Fruit fly (Drosophila melanogaster) whole organism, embryonic: ENCODE measurements around the gene crc.

Source experiments
- Abd-B ChIP-seq: fragments of 200-800 bp; sonication (Bioruptor generic); optimal IDR thresholded peaks from 2 replicates; lab custom pipeline; 2018; ENCODE audit warnings: missing biosample characterization, mild to moderate bottlenecking, missing genetic modification characterization, moderate library complexity
- Adf1 ChIP-seq: fragments of 200-800 bp; sonication (Bioruptor generic); IDR thresholded peaks from 2 replicates; pipeline ENCODE4 v1.3.6; 2022; ENCODE audit warnings: missing biosample characterization, missing genetic modification characterization
- B-H1 ChIP-seq: fragments of 200-800 bp; sonication (Bioruptor generic); IDR thresholded peaks from 3 replicates; pipeline ENCODE4 v1.3.6; 2022; ENCODE audit warnings: missing biosample characterization, missing genetic modification characterization
- CG10147 ChIP-seq: fragments of 200-800 bp; sonication (Bioruptor generic); optimal IDR thresholded peaks from 2 replicates; lab custom pipeline; 2019; ENCODE audit warnings: missing biosample characterization, mild to moderate bottlenecking, missing genetic modification characterization, moderate library complexity
- CG11093 ChIP-seq: fragments of 200-800 bp; sonication (Bioruptor generic); IDR thresholded peaks from 3 replicates; pipeline ENCODE4 v1.3.6; 2022; ENCODE audit warnings: missing biosample characterization, missing genetic modification characterization
- CG11504 ChIP-seq: fragments of 200-800 bp; sonication (Bioruptor generic); optimal IDR thresholded peaks from 3 replicates; lab custom pipeline; 2019; ENCODE audit warnings: missing biosample characterization, mild to moderate bottlenecking, missing genetic modification characterization, moderate library complexity
- CG12155 ChIP-seq: fragments of 200-800 bp; sonication (Bioruptor generic); optimal IDR thresholded peaks from 3 replicates; lab custom pipeline; 2016; ENCODE audit warnings: missing biosample characterization, missing genetic modification characterization
- CG12744 ChIP-seq: fragments of 200-800 bp; sonication (Bioruptor generic); optimal IDR thresholded peaks from 2 replicates; lab custom pipeline; 2016; ENCODE audit warnings: missing biosample characterization, missing genetic modification characterization
- CG12769 ChIP-seq: fragments of 200-800 bp; sonication (Bioruptor generic); optimal IDR thresholded peaks from 2 replicates; lab custom pipeline; 2019; ENCODE audit warnings: missing biosample characterization, mild to moderate bottlenecking, missing genetic modification characterization, moderate library complexity
- CG13287 ChIP-seq: fragments of 200-800 bp; sonication (Bioruptor generic); IDR thresholded peaks from 2 replicates; pipeline ENCODE4 v1.3.6; 2022; ENCODE audit warnings: missing biosample characterization, missing genetic modification characterization; ENCODE audit not compliant: partially characterized antibody
- CG14050 ChIP-seq: fragments of 200-800 bp; sonication (Bioruptor generic); IDR thresholded peaks from 3 replicates; pipeline ENCODE4 v1.3.6; 2022; ENCODE audit warnings: missing biosample characterization, missing genetic modification characterization
- CG15073 ChIP-seq: fragments of 200-800 bp; sonication (Bioruptor generic); optimal IDR thresholded peaks from 2 replicates; lab custom pipeline; 2016; ENCODE audit warnings: missing biosample characterization, missing genetic modification characterization
- CG15479 ChIP-seq: fragments of 200-800 bp; sonication (Bioruptor generic); optimal IDR thresholded peaks from 3 replicates; lab custom pipeline; 2019; ENCODE audit warnings: missing biosample characterization, mild to moderate bottlenecking, missing genetic modification characterization, moderate library complexity
- CG15696 ChIP-seq: fragments of 200-800 bp; sonication (Bioruptor generic); optimal IDR thresholded peaks from 2 replicates; lab custom pipeline; 2019; ENCODE audit warnings: missing biosample characterization, mild to moderate bottlenecking, missing genetic modification characterization, moderate library complexity
- CG1647 ChIP-seq: fragments of 200-800 bp; sonication (Bioruptor generic); optimal IDR thresholded peaks from 3 replicates; lab custom pipeline; 2016; ENCODE audit warnings: missing biosample characterization, missing genetic modification characterization
- CG16813 ChIP-seq: fragments of 200-800 bp; sonication (Bioruptor generic); IDR thresholded peaks from 3 replicates; pipeline ENCODE4 v1.3.6; 2022; ENCODE audit warnings: missing biosample characterization, missing genetic modification characterization; ENCODE audit not compliant: partially characterized antibody
- CG17186 ChIP-seq: fragments of 200-800 bp; sonication (Bioruptor generic); optimal IDR thresholded peaks from 3 replicates; lab custom pipeline; 2017; ENCODE audit warnings: missing biosample characterization, missing genetic modification reagents, missing genetic modification characterization
- CG17359 ChIP-seq: fragments of 200-800 bp; sonication (Bioruptor generic); optimal IDR thresholded peaks from 3 replicates; lab custom pipeline; 2018; ENCODE audit warnings: missing biosample characterization, mild to moderate bottlenecking, missing genetic modification characterization, moderate library complexity
- CG2116 ChIP-seq: fragments of 200-800 bp; sonication (Bioruptor generic); optimal IDR thresholded peaks from 3 replicates; lab custom pipeline; 2018; ENCODE audit warnings: missing biosample characterization, mild to moderate bottlenecking, missing genetic modification characterization
- CG3281 ChIP-seq: fragments of 200-800 bp; sonication (Bioruptor generic); optimal IDR thresholded peaks from 3 replicates; lab custom pipeline; 2017; ENCODE audit warnings: missing biosample characterization, mild to moderate bottlenecking, missing genetic modification characterization
- CG3995 ChIP-seq: fragments of 200-800 bp; sonication (Bioruptor generic); optimal IDR thresholded peaks from 3 replicates; lab custom pipeline; 2016; ENCODE audit warnings: missing biosample characterization, missing genetic modification characterization
- CG7987 ChIP-seq: fragments of 200-800 bp; sonication (Bioruptor generic); optimal IDR thresholded peaks from 2 replicates; lab custom pipeline; 2018; ENCODE audit warnings: missing biosample characterization, mild to moderate bottlenecking, missing genetic modification characterization, moderate library complexity
- CG8089 ChIP-seq: fragments of 200-800 bp; sonication (Bioruptor generic); optimal IDR thresholded peaks from 3 replicates; lab custom pipeline; 2016; ENCODE audit warnings: missing biosample characterization, missing genetic modification characterization
- CG8290 ChIP-seq, 3 experiments: fragments of 200-800 bp; sonication (Bioruptor generic); optimal IDR thresholded peaks; 2 replicates each; lab custom pipeline; 2016 to 2019; ENCODE audit warnings: missing biosample characterization in 3 of 3, missing genetic modification characterization in 3 of 3, mild to moderate bottlenecking in 2 of 3, moderate library complexity in 1 of 3
- Dad ChIP-seq: fragments of 200-800 bp; sonication (Bioruptor generic); optimal IDR thresholded peaks from 3 replicates; lab custom pipeline; 2016; ENCODE audit warnings: missing biosample characterization, missing genetic modification characterization
- Dll ChIP-seq: fragments of 200-800 bp; sonication (Bioruptor generic); IDR thresholded peaks from 4 replicates; pipeline ENCODE4 v1.3.6; 2022; ENCODE audit warnings: missing biosample characterization, missing genetic modification characterization; ENCODE audit not compliant: partially characterized antibody
- Elba2 ChIP-seq: fragments of 200-800 bp; sonication (Bioruptor generic); optimal IDR thresholded peaks from 3 replicates; lab custom pipeline; 2016; ENCODE audit warnings: missing biosample characterization, missing genetic modification characterization
- Gug ChIP-seq: fragments of 200-800 bp; sonication (Bioruptor generic); IDR thresholded peaks from 4 replicates; pipeline ENCODE4 v1.3.6; 2022; ENCODE audit warnings: missing biosample characterization, missing genetic modification characterization
- Lhr ChIP-seq: fragments of 200-800 bp; sonication (Bioruptor generic); optimal IDR thresholded peaks from 3 replicates; lab custom pipeline; 2017; ENCODE audit warnings: mild to moderate bottlenecking, missing biosample characterization, missing genetic modification reagents, missing genetic modification characterization
- MESR4 ChIP-seq: fragments of 200-800 bp; sonication (Bioruptor generic); optimal IDR thresholded peaks from 2 replicates; lab custom pipeline; 2018; ENCODE audit warnings: missing biosample characterization, mild to moderate bottlenecking, missing genetic modification characterization, moderate library complexity
- MTF-1 ChIP-seq: fragments of 200-800 bp; sonication (Bioruptor generic); optimal IDR thresholded peaks from 2 replicates; lab custom pipeline; 2018; ENCODE audit warnings: missing biosample characterization, mild to moderate bottlenecking, missing genetic modification characterization, borderline replicate concordance
- Nf-YA ChIP-seq: fragments of 200-800 bp; sonication (Bioruptor generic); IDR thresholded peaks from 2 replicates; pipeline ENCODE4 v1.3.6; 2022; ENCODE audit warnings: missing biosample characterization, missing genetic modification characterization
- ato ChIP-seq: fragments of 200-800 bp; sonication (Bioruptor generic); IDR thresholded peaks from 2 replicates; pipeline ENCODE4 v1.3.6; 2022; ENCODE audit warnings: missing biosample characterization, missing genetic modification characterization; ENCODE audit not compliant: partially characterized antibody
- dm ChIP-seq: fragments of 200-800 bp; sonication (Bioruptor generic); optimal IDR thresholded peaks from 3 replicates; lab custom pipeline; 2016; ENCODE audit warnings: missing biosample characterization, missing genetic modification characterization
- fd96Cb ChIP-seq: fragments of 200-800 bp; sonication (Bioruptor generic); optimal IDR thresholded peaks from 2 replicates; lab custom pipeline; 2018; ENCODE audit warnings: missing biosample characterization, mild to moderate bottlenecking, missing genetic modification characterization, moderate library complexity
- gem ChIP-seq: fragments of 200-800 bp; sonication (Bioruptor generic); optimal IDR thresholded peaks from 2 replicates; lab custom pipeline; 2019; ENCODE audit warnings: missing biosample characterization, mild to moderate bottlenecking, missing genetic modification characterization, moderate library complexity
- grau ChIP-seq: fragments of 200-800 bp; optimal IDR thresholded peaks from 3 replicates; lab custom pipeline; 2019; ENCODE audit warnings: missing biosample characterization, mild to moderate bottlenecking, missing genetic modification characterization, moderate library complexity
- gsb ChIP-seq: fragments of 200-800 bp; sonication (Bioruptor generic); IDR thresholded peaks from 2 replicates; pipeline ENCODE4 v1.3.6; 2022; ENCODE audit warnings: missing biosample characterization, missing genetic modification characterization
- ind ChIP-seq: fragments of 200-800 bp; sonication (Bioruptor generic); optimal IDR thresholded peaks from 3 replicates; lab custom pipeline; 2016; ENCODE audit warnings: missing biosample characterization, missing genetic modification characterization
- klu ChIP-seq: fragments of 200-800 bp; sonication (Bioruptor generic); IDR thresholded peaks from 2 replicates; pipeline ENCODE4 v1.3.6; 2022; ENCODE audit warnings: missing biosample characterization, missing genetic modification characterization
- lilli ChIP-seq: fragments of 200-800 bp; sonication (Bioruptor generic); optimal IDR thresholded peaks from 3 replicates; lab custom pipeline; 2016; ENCODE audit warnings: missing biosample characterization, missing genetic modification characterization
- lmd ChIP-seq: fragments of 200-800 bp; sonication (Bioruptor generic); IDR thresholded peaks from 2 replicates; pipeline ENCODE4 v1.3.6; 2022; ENCODE audit warnings: missing biosample characterization, missing genetic modification characterization
- lov ChIP-seq, 2 experiments: fragments of 200-800 bp in 1 of 2; fragments of >200 bp in 1 of 2; sonication (Bioruptor generic) in 1 of 2; IDR thresholded peaks in 1 of 2; optimal IDR thresholded peaks in 1 of 2; 2 replicates in 1 of 2; 3 replicates in 1 of 2; pipeline versions ENCODE4 v1.3.6 to Lab custom; 2017 to 2022; ENCODE audit warnings: missing biosample characterization in 1 of 2, missing genetic modification characterization in 1 of 2
- pb ChIP-seq: fragments of 200-800 bp; sonication (Bioruptor generic); optimal IDR thresholded peaks from 3 replicates; lab custom pipeline; 2016; ENCODE audit warnings: missing biosample characterization, missing genetic modification characterization
- pfk ChIP-seq: fragments of 200-800 bp; sonication (Bioruptor generic); optimal IDR thresholded peaks from 2 replicates; lab custom pipeline; 2018; ENCODE audit warnings: missing biosample characterization, mild to moderate bottlenecking, missing genetic modification characterization, moderate library complexity
- scrt ChIP-seq: fragments of 200-800 bp; sonication (Bioruptor generic); optimal IDR thresholded peaks from 2 replicates; lab custom pipeline; 2018; ENCODE audit warnings: missing biosample characterization, mild to moderate bottlenecking, missing genetic modification characterization, moderate library complexity
- sim ChIP-seq: fragments of 200-800 bp; sonication (Bioruptor generic); IDR thresholded peaks from 2 replicates; pipeline ENCODE4 v1.3.6; 2022; ENCODE audit warnings: missing biosample characterization, missing genetic modification characterization
- wdn ChIP-seq: fragments of 200-800 bp; sonication (Bioruptor generic); IDR thresholded peaks from 2 replicates; pipeline ENCODE4 v1.3.6; 2022; ENCODE audit warnings: missing biosample characterization, missing genetic modification characterization

crc gene

DNA sequence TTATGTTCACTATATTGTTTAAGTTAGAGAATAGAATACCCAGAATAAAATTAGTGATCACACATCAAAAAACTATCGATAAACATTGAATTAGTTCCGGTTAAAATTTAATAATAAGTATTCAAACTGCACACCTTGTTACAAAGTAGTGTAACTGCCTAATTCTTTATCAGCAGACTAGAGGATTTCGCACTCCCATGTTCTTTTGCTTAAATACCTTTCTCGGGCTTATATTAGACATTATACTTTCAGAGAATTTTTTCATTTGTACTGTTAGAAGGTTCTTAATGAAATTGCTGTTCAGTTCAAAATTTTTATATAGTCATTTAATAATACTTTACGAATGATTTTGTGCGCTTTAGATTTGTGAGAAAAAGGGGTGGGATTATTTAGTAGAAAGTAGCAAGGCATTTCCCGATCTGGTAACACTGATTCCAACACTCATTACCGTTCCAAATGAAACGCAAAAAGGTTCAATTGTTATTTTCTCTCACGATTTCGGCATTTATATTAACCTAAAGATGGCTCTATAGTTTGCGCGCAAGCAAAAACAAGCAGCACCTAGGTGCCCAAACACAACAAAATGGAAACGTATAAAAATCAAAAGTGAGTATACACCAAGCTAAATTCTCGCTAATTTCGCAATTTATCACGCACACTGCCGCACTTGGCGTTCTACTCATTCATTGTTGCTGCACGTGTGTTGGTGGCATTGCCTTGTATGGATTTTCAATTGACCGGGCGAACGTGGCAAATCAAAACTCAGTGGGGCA is at the start of gene crc:
Gene crc (plus strand): TSS at position 440 of the 773 bp plus-strand sequence.
- TF ChIP-seq CG8089 (GFP tag; lab: Kevin White, UChicago) (no peak), wdn (GFP tag; lab: Robert Waterston, UW) (no peak), Abd-B (GFP tag; lab: Kevin White, UChicago) (no peak), gsb (GFP tag; lab: Robert Waterston, UW) (no peak), CG3281 (GFP tag; lab: Kevin White, UChicago) (no peak), gem (peak; percentile 65), lov (optimal IDR thresholded peaks at IDR 0.05; lab: Kevin White, UChicago) (no peak), lov (GFP tag; IDR thresholded peaks at IDR 0.05; lab: Robert Waterston, UW) (0 out of 3 replicates have a peak, but pooled peaks have one; percentile 22), ato (GFP tag; lab: Robert Waterston, UW) (no peak), Dad (GFP tag; lab: Kevin White, UChicago) (no peak), grau (tag; lab: Kevin White, UChicago) (peak; percentile 10), CG7987 (no peak), CG17359 (tag; lab: Kevin White, UChicago) (no peak), MTF-1 (GFP tag; lab: Kevin White, UChicago) (no peak), sim (GFP tag; lab: Robert Waterston, UW) (no peak), CG12155 (GFP tag; lab: Kevin White, UChicago) (peak; percentile 40), dm (peak; percentile 47), scrt (GFP tag; lab: Kevin White, UChicago) (peak; percentile 7), Nf-YA (GFP tag; lab: Robert Waterston, UW) (no peak), CG16813 (GFP tag; lab: Robert Waterston, UW) (peak; percentile 59; the same call in 2 of the 3 replicates), CG3995 (no peak), Adf1 (GFP tag; lab: Robert Waterston, UW) (no peak), ind (no peak), CG10147 (GFP tag; lab: Kevin White, UChicago) (peak; percentile 24), CG14050 (GFP tag; lab: Robert Waterston, UW) (no peak), MESR4 (peak; percentile 99), fd96Cb (no peak), CG1647 (GFP tag; lab: Kevin White, UChicago) (no peak), Elba2 (GFP tag; lab: Kevin White, UChicago) (peak; percentile 23), CG15073 (GFP tag; lab: Kevin White, UChicago) (no peak), CG15696 (peak; percentile 16), CG17186 (GFP tag; lab: Kevin White, UChicago) (peak; percentile 29), Gug (no peak), CG12769 (no peak), B-H1 (GFP tag; lab: Robert Waterston, UW) (peak; percentile 1; the same call in 1 of the 3 replicates), klu (GFP tag; lab: Robert Waterston, UW) (no peak), lmd (GFP tag; lab: Robert Waterston, UW) (no peak), CG11093 (GFP tag; lab: Robert Waterston, UW) (no peak), CG12744 (no peak), CG8290 (GFP tag; optimal IDR thresholded peaks at IDR 0.05; lab: Kevin White, UChicago) (no peak), CG8290 (tag; optimal IDR thresholded peaks at IDR 0.05; lab: Kevin White, UChicago) (peak in 1 of 2 experiments; percentile 21), CG11504 (tag; lab: Kevin White, UChicago) (peak; percentile 36), CG15479 (GFP tag; lab: Kevin White, UChicago) (peak; percentile 83), pb (GFP tag; lab: Kevin White, UChicago) (no peak), Dll (GFP tag; lab: Robert Waterston, UW) (peak; percentile 62; the same call in 3 of the 4 replicates), Lhr (GFP tag; lab: Kevin White, UChicago) (no peak), pfk (GFP tag; lab: Kevin White, UChicago) (peak; percentile 57), CG2116 (GFP tag; lab: Kevin White, UChicago) (peak; percentile 60), lilli (GFP tag; lab: Kevin White, UChicago) (peak; percentile 29), CG13287 (GFP tag; lab: Robert Waterston, UW) (peak; percentile 62)
